Fruit fly (Drosophila melanogaster) whole organism, pupa: Measurements from ENCODE around the gene GstD1.
A peak's percentile ranks its signal among the peaks of the same experiment; 100 is the strongest.

Experiments used
- CG12605 ChIP-seq: fragments of 200-800 bp; sonication (Bioruptor generic); IDR thresholded peaks from 2 replicates; pipeline ENCODE4 v1.3.6; 2022; ENCODE audit warnings: missing biosample characterization, missing genetic modification characterization
- CG14655 ChIP-seq: fragments of 200-800 bp; sonication (Bioruptor generic); optimal IDR thresholded peaks from 3 replicates; lab custom pipeline; 2017; ENCODE audit warnings: mild to moderate bottlenecking, missing biosample characterization, missing genetic modification reagents, missing genetic modification characterization
- CG17806 ChIP-seq: fragments of 200-800 bp; sonication (Bioruptor generic); optimal IDR thresholded peaks from 2 replicates; lab custom pipeline; 2018; ENCODE audit warnings: missing biosample characterization, mild to moderate bottlenecking, missing genetic modification characterization, moderate library complexity
- CG8159 ChIP-seq: fragments of 200-800 bp; sonication (Bioruptor generic); optimal IDR thresholded peaks from 3 replicates; lab custom pipeline; 2018; ENCODE audit warnings: missing biosample characterization, mild to moderate bottlenecking, missing genetic modification characterization, moderate library complexity
- CG8301 ChIP-seq: fragments of 200-800 bp; sonication (Bioruptor generic); optimal IDR thresholded peaks from 2 replicates; lab custom pipeline; 2018; ENCODE audit warnings: missing biosample characterization, mild to moderate bottlenecking, missing genetic modification characterization
- CG9948 ChIP-seq: fragments of 200-800 bp; sonication (Bioruptor generic); optimal IDR thresholded peaks from 2 replicates; lab custom pipeline; 2018; ENCODE audit warnings: missing biosample characterization, mild to moderate bottlenecking, missing genetic modification characterization, moderate library complexity
- D1 ChIP-seq: fragments of 200-800 bp; sonication (Bioruptor generic); optimal IDR thresholded peaks from 2 replicates; lab custom pipeline; 2018; ENCODE audit warnings: missing biosample characterization, mild to moderate bottlenecking, missing genetic modification characterization, moderate library complexity
- EcR ChIP-seq: fragments of 200-800 bp; sonication (Bioruptor generic); optimal IDR thresholded peaks from 3 replicates; lab custom pipeline; 2019; ENCODE audit warnings: missing biosample characterization, missing genetic modification characterization, mild to moderate bottlenecking, moderate library complexity, missing genetic modification reagents
- Ets98B ChIP-seq: fragments of 200-800 bp; sonication (Bioruptor generic); IDR thresholded peaks from 2 replicates; pipeline ENCODE4 v1.3.6; 2022; ENCODE audit warnings: missing biosample characterization, missing genetic modification characterization
- Pif1A ChIP-seq: fragments of 200-800 bp; sonication (Bioruptor generic); optimal IDR thresholded peaks from 3 replicates; lab custom pipeline; 2016; ENCODE audit warnings: missing biosample characterization, missing genetic modification characterization
- gl ChIP-seq: fragments of 200-800 bp; sonication (Bioruptor generic); optimal IDR thresholded peaks from 2 replicates; lab custom pipeline; 2018; ENCODE audit warnings: missing biosample characterization, mild to moderate bottlenecking, missing genetic modification characterization

- no peak for TF ChIP-seq CG8159 (tag; lab: Kevin White, UChicago)
- no peak for TF ChIP-seq Ets98B (GFP tag; lab: Robert Waterston, UW)
- no peak for TF ChIP-seq CG17806 (tag; lab: Kevin White, UChicago)
- TF ChIP-seq EcR (GFP tag; lab: Kevin White, UChicago): no peak
- TF ChIP-seq gl: no peak
- no peak for TF ChIP-seq CG8301 (tag; lab: Kevin White, UChicago)
- TF ChIP-seq D1 (tag; lab: Kevin White, UChicago): no peak
- TF ChIP-seq CG12605: peak; percentile 35; the same call in 1 of the 2 replicates
- TF ChIP-seq CG9948 (tag; lab: Kevin White, UChicago): no peak
- no peak for TF ChIP-seq CG14655
- no peak for TF ChIP-seq Pif1A (GFP tag; lab: Kevin White, UChicago)
Measured at dm6 chr3R:12401672-12402296, 32.7 kb upstream of the GstD1 start, which contains the start of gene DNAlig3.
